Worm (Caenorhabditis elegans) whole organism, midembryonic: ENCODE results near the gene F40F12.9.

Source experiments
- klf-2 ChIP-seq: fragments of 200-800 bp; sonication (Bioruptor generic); conservative IDR thresholded peaks from 2 replicates; pipeline ENCODE4 v1.3.6; 2022; ENCODE audit warnings: missing genetic modification reagents, missing genetic modification characterization, missing compliant biosample characterization
- med-1 ChIP-seq: sonication (generic microtip); optimal IDR thresholded peaks from 2 replicates; lab custom pipeline; 2017; ENCODE audit warnings: missing genetic modification characterization, mild to moderate bottlenecking, missing compliant biosample characterization, antibody characterized with exemption, missing genetic modification reagents; ENCODE audit not compliant: insufficient read depth
- tab-1 ChIP-seq: fragments of 200-800 bp; sonication (Bioruptor generic); IDR thresholded peaks from 2 replicates; pipeline ENCODE4 v1.3.6; 2022; ENCODE audit warnings: missing genetic modification characterization, missing compliant biosample characterization
- ztf-23 ChIP-seq: fragments of 200-800 bp; sonication (Bioruptor generic); IDR thresholded peaks from 2 replicates; pipeline ENCODE4 v1.3.6; 2022; ENCODE audit warnings: missing genetic modification reagents, missing genetic modification characterization, missing compliant biosample characterization

- TF ChIP-seq ztf-23 (no peak), med-1 (no peak), klf-2 (GFP tag; lab: Robert Waterston, UW) (no peak), tab-1 (GFP tag; lab: Robert Waterston, UW) (no peak)
Observed at ce11 chrIII:9910608-9911479, at the start of gene F40F12.9, which contains the start of gene cyld-1.
